Worm (Caenorhabditis elegans) whole organism, L2 larva: ENCODE measurements around the gene M02D8.3.

Experiments used
- R02D3.7 ChIP-seq: fragments of 150-350 bp; optimal IDR thresholded peaks from 2 replicates; lab custom pipeline; 2014; ENCODE audit warnings: missing biosample characterization, missing genetic modification characterization
- aly-2 ChIP-seq: fragments of 150-350 bp; optimal IDR thresholded peaks from 2 replicates; lab custom pipeline; 2014; ENCODE audit warnings: missing biosample characterization, missing genetic modification characterization
- ceh-82 ChIP-seq: fragments of 150-350 bp; optimal IDR thresholded peaks from 2 replicates; lab custom pipeline; 2014; ENCODE audit warnings: missing biosample characterization, missing genetic modification characterization
- fos-1 ChIP-seq: fragments of 150-350 bp; optimal IDR thresholded peaks from 2 replicates; lab custom pipeline; 2014; ENCODE audit warnings: missing biosample characterization, missing genetic modification characterization
- lin-39 ChIP-seq: fragments of 150-350 bp; optimal IDR thresholded peaks from 2 replicates; lab custom pipeline; 2014; ENCODE audit warnings: missing biosample characterization, missing genetic modification reagents, missing genetic modification characterization
- nhr-10 ChIP-seq: sonication (generic microtip); optimal IDR thresholded peaks from 2 replicates; lab custom pipeline; 2017; ENCODE audit warnings: missing biosample characterization, missing genetic modification characterization
- nhr-11 ChIP-seq: fragments of 150-350 bp; optimal IDR thresholded peaks from 2 replicates; lab custom pipeline; 2014; ENCODE audit warnings: missing biosample characterization, missing genetic modification characterization
- nhr-237 ChIP-seq: fragments of 150-350 bp; optimal IDR thresholded peaks from 2 replicates; lab custom pipeline; 2014; ENCODE audit warnings: missing biosample characterization, missing genetic modification characterization
- nhr-77 ChIP-seq: fragments of 150-350 bp; optimal IDR thresholded peaks from 2 replicates; lab custom pipeline; 2014; ENCODE audit warnings: missing biosample characterization, missing genetic modification characterization
- peb-1 ChIP-seq: fragments of 150-350 bp; optimal IDR thresholded peaks from 2 replicates; lab custom pipeline; 2014; ENCODE audit warnings: missing biosample characterization, missing genetic modification characterization
- skn-1 ChIP-seq: sonication (generic microtip); optimal IDR thresholded peaks from 2 replicates; lab custom pipeline; 2017; ENCODE audit warnings: missing biosample characterization, missing genetic modification characterization
- snpc-4 ChIP-seq: fragments of 150-350 bp; optimal IDR thresholded peaks from 2 replicates; lab custom pipeline; 2014; ENCODE audit warnings: missing biosample characterization, missing genetic modification characterization
- unc-62 ChIP-seq: fragments of 150-350 bp; optimal IDR thresholded peaks from 2 replicates; lab custom pipeline; 2014; ENCODE audit warnings: missing biosample characterization, missing genetic modification reagents, missing genetic modification characterization
- ztf-4 ChIP-seq: fragments of 150-350 bp; optimal IDR thresholded peaks from 2 replicates; lab custom pipeline; 2014; ENCODE audit warnings: missing biosample characterization, missing genetic modification characterization

DNA sequence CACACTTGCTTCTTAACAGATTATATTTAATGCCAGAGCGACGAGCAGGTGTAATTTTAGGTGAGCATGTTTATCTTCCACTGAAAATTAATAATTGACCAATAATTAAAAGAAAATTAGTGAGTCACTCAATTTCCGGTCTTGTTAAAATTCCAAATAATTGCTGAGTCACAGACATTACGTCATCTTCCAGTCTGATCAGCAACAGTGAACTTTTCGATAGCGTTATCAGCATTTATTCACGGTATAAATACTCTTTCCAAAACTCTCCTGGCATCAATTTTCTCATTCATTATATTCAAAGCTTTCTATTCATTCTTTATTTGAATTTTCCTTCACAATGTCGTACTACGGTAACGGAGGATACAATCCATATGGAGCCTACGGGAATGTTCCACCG lies 27.4 kb downstream of the M02D8.3 start, which contains the start of gene kreg-1:
- no peak for TF ChIP-seq snpc-4 (tag; lab: Kevin White, UChicago)
- TF ChIP-seq nhr-11 (tag; lab: Kevin White, UChicago) = no peak
- no peak for TF ChIP-seq unc-62 (GFP tag; lab: Kevin White, UChicago)
- TF ChIP-seq peb-1 (tag; lab: Kevin White, UChicago) = no peak
- TF ChIP-seq aly-2 (tag; lab: Kevin White, UChicago) = no peak
- TF ChIP-seq fos-1 (tag; lab: Kevin White, UChicago) = peak; percentile 73
- no peak for TF ChIP-seq nhr-77 (tag; lab: Kevin White, UChicago)
- TF ChIP-seq nhr-237 = no peak
- no peak for TF ChIP-seq lin-39 (tag; lab: Kevin White, UChicago)
- no peak for TF ChIP-seq ztf-4 (tag; lab: Kevin White, UChicago)
- no peak for TF ChIP-seq R02D3.7
- no peak for TF ChIP-seq skn-1
- TF ChIP-seq ceh-82 (tag; lab: Kevin White, UChicago) = no peak
- TF ChIP-seq nhr-10 = no peak
